Fruit fly (Drosophila melanogaster) whole organism, embryonic: ENCODE data around the gene CG15382.

Experiments used
- Aef1 ChIP-seq: fragments of 200-800 bp; sonication (Bioruptor generic); IDR thresholded peaks from 3 replicates; pipeline ENCODE4 v1.3.6; 2022; ENCODE audit warnings: missing biosample characterization, missing genetic modification characterization
- B-H1 ChIP-seq: fragments of 200-800 bp; sonication (Bioruptor generic); IDR thresholded peaks from 3 replicates; pipeline ENCODE4 v1.3.6; 2022; ENCODE audit warnings: missing biosample characterization, missing genetic modification characterization
- B-H2 ChIP-seq: fragments of 200-800 bp; sonication (Bioruptor generic); optimal IDR thresholded peaks from 2 replicates; lab custom pipeline; 2018; ENCODE audit warnings: missing biosample characterization, mild to moderate bottlenecking, missing genetic modification characterization
- CG10147 ChIP-seq: fragments of 200-800 bp; sonication (Bioruptor generic); optimal IDR thresholded peaks from 2 replicates; lab custom pipeline; 2019; ENCODE audit warnings: missing biosample characterization, mild to moderate bottlenecking, missing genetic modification characterization, moderate library complexity
- CG11398 ChIP-seq: fragments of 200-800 bp; sonication (Bioruptor generic); optimal IDR thresholded peaks from 2 replicates; lab custom pipeline; 2016; ENCODE audit warnings: missing biosample characterization, missing genetic modification characterization
- CG11696 ChIP-seq: fragments of 200-800 bp; sonication (Bioruptor generic); IDR thresholded peaks from 2 replicates; pipeline ENCODE4 v1.3.6; 2022; ENCODE audit warnings: missing biosample characterization, missing genetic modification characterization
- CG12744 ChIP-seq: fragments of 200-800 bp; sonication (Bioruptor generic); optimal IDR thresholded peaks from 2 replicates; lab custom pipeline; 2016; ENCODE audit warnings: missing biosample characterization, missing genetic modification characterization
- CG12769 ChIP-seq: fragments of 200-800 bp; sonication (Bioruptor generic); optimal IDR thresholded peaks from 2 replicates; lab custom pipeline; 2019; ENCODE audit warnings: missing biosample characterization, mild to moderate bottlenecking, missing genetic modification characterization, moderate library complexity
- CG1602 ChIP-seq: fragments of 200-800 bp; sonication (Bioruptor generic); optimal IDR thresholded peaks from 3 replicates; lab custom pipeline; 2016; ENCODE audit warnings: missing biosample characterization, missing genetic modification characterization
- CG1603 ChIP-seq: fragments of 200-800 bp; sonication (Bioruptor generic); optimal IDR thresholded peaks from 2 replicates; lab custom pipeline; 2019; ENCODE audit warnings: missing biosample characterization, mild to moderate bottlenecking, missing genetic modification characterization, moderate library complexity
- CG16815 ChIP-seq: fragments of 200-800 bp; sonication (Bioruptor generic); optimal IDR thresholded peaks from 3 replicates; lab custom pipeline; 2017; ENCODE audit warnings: missing biosample characterization, mild to moderate bottlenecking, missing genetic modification characterization
- CG17568 ChIP-seq: fragments of 200-800 bp; sonication (Bioruptor generic); optimal IDR thresholded peaks from 2 replicates; lab custom pipeline; 2018; ENCODE audit warnings: missing biosample characterization, mild to moderate bottlenecking, missing genetic modification characterization, moderate library complexity
- CG18262 ChIP-seq: fragments of 200-800 bp; optimal IDR thresholded peaks from 3 replicates; lab custom pipeline; 2019; ENCODE audit warnings: missing biosample characterization, mild to moderate bottlenecking, missing genetic modification characterization, moderate library complexity
- CG2202 ChIP-seq: fragments of 200-800 bp; sonication (Bioruptor generic); optimal IDR thresholded peaks from 2 replicates; lab custom pipeline; 2018; ENCODE audit warnings: missing biosample characterization, mild to moderate bottlenecking, missing genetic modification characterization
- CG32772 ChIP-seq: fragments of 200-800 bp; sonication (Bioruptor generic); IDR thresholded peaks from 2 replicates; pipeline ENCODE4 v1.3.6; 2022; ENCODE audit warnings: missing biosample characterization, missing genetic modification characterization
- CG3281 ChIP-seq: fragments of 200-800 bp; sonication (Bioruptor generic); optimal IDR thresholded peaks from 3 replicates; lab custom pipeline; 2017; ENCODE audit warnings: missing biosample characterization, mild to moderate bottlenecking, missing genetic modification characterization
- CG34422 ChIP-seq: fragments of 200-800 bp; sonication (Bioruptor generic); IDR thresholded peaks from 3 replicates; pipeline ENCODE4 v1.3.6; 2022; ENCODE audit warnings: missing biosample characterization, missing genetic modification characterization
- CG42726 ChIP-seq: fragments of 200-800 bp; sonication (Bioruptor generic); IDR thresholded peaks from 2 replicates; pipeline ENCODE4 v1.3.6; 2022; ENCODE audit warnings: missing biosample characterization, missing genetic modification characterization; ENCODE audit not compliant: partially characterized antibody
- CG4328 ChIP-seq: fragments of 200-800 bp; sonication (Bioruptor generic); optimal IDR thresholded peaks from 3 replicates; lab custom pipeline; 2017; ENCODE audit warnings: missing biosample characterization, missing genetic modification reagents, missing genetic modification characterization
- CG4854 ChIP-seq: fragments of 200-800 bp; sonication (Bioruptor generic); optimal IDR thresholded peaks from 2 replicates; lab custom pipeline; 2016; ENCODE audit warnings: missing biosample characterization, missing genetic modification characterization, inconsistent platforms
- CG6272 ChIP-seq: fragments of 200-800 bp; sonication (Bioruptor generic); IDR thresholded peaks from 2 replicates; pipeline ENCODE4 v1.3.6; 2022; ENCODE audit warnings: missing biosample characterization, missing genetic modification characterization
- CG7271 ChIP-seq: fragments of 200-800 bp; sonication (Bioruptor generic); optimal IDR thresholded peaks from 2 replicates; lab custom pipeline; 2018; ENCODE audit warnings: missing biosample characterization, mild to moderate bottlenecking, missing genetic modification characterization, moderate library complexity
- CG7556 ChIP-seq: fragments of 200-800 bp; sonication (Bioruptor generic); optimal IDR thresholded peaks from 2 replicates; lab custom pipeline; 2017; ENCODE audit warnings: missing biosample characterization, mild to moderate bottlenecking, missing genetic modification characterization
- CG8359 ChIP-seq: fragments of 200-800 bp; sonication (Bioruptor generic); optimal IDR thresholded peaks from 2 replicates; lab custom pipeline; 2017; ENCODE audit warnings: missing biosample characterization, mild to moderate bottlenecking, missing genetic modification characterization, borderline replicate concordance
- CG9797 ChIP-seq: fragments of 200-800 bp; sonication (Bioruptor generic); optimal IDR thresholded peaks from 3 replicates; lab custom pipeline; 2018; ENCODE audit warnings: missing biosample characterization, mild to moderate bottlenecking, missing genetic modification characterization
- CTCF ChIP-seq: fragments of 200-800 bp; sonication (Bioruptor generic); optimal IDR thresholded peaks from 2 replicates; lab custom pipeline; 2017; ENCODE audit warnings: missing biosample characterization, mild to moderate bottlenecking, missing genetic modification characterization, moderate library complexity
- Ets65A ChIP-seq: fragments of 200-800 bp; sonication (Bioruptor generic); peaks from one replicate; lab custom pipeline; 2016; ENCODE audit warnings: missing biosample characterization, missing genetic modification characterization
- Fer3 ChIP-seq: fragments of 200-800 bp; sonication (Bioruptor generic); optimal IDR thresholded peaks from 2 replicates; lab custom pipeline; 2018; ENCODE audit warnings: missing biosample characterization, mild to moderate bottlenecking, missing genetic modification characterization, moderate library complexity
- Hey ChIP-seq: fragments of 200-800 bp; sonication (Bioruptor generic); optimal IDR thresholded peaks from 3 replicates; lab custom pipeline; 2018; ENCODE audit warnings: missing biosample characterization, mild to moderate bottlenecking, missing genetic modification characterization
- Hr3 ChIP-seq: fragments of 200-800 bp; sonication (Bioruptor generic); optimal IDR thresholded peaks from 3 replicates; lab custom pipeline; 2016; ENCODE audit warnings: missing biosample characterization, missing genetic modification characterization
- Optix ChIP-seq: fragments of 200-800 bp; sonication (Bioruptor generic); IDR thresholded peaks from 3 replicates; pipeline ENCODE4 v1.3.6; 2022; ENCODE audit warnings: missing biosample characterization, missing genetic modification characterization
- PHDP ChIP-seq: fragments of 200-800 bp; sonication (Bioruptor generic); optimal IDR thresholded peaks from 3 replicates; lab custom pipeline; 2018; ENCODE audit warnings: missing biosample characterization, mild to moderate bottlenecking, missing genetic modification characterization, moderate library complexity
- Six4 ChIP-seq: fragments of 200-800 bp; sonication (Bioruptor generic); optimal IDR thresholded peaks from 2 replicates; lab custom pipeline; 2016; ENCODE audit warnings: missing biosample characterization, missing genetic modification characterization
- Xrp1 ChIP-seq: fragments of 200-800 bp; sonication (Bioruptor generic); IDR thresholded peaks from 2 replicates; pipeline ENCODE4 v1.3.6; 2022; ENCODE audit warnings: missing biosample characterization, missing genetic modification characterization
- bigmax ChIP-seq: fragments of 200-800 bp; sonication (Bioruptor generic); optimal IDR thresholded peaks from 2 replicates; lab custom pipeline; 2018; ENCODE audit warnings: missing biosample characterization, mild to moderate bottlenecking, missing genetic modification characterization
- cato ChIP-seq: fragments of 200-800 bp; sonication (Bioruptor generic); optimal IDR thresholded peaks from 2 replicates; lab custom pipeline; 2016; ENCODE audit warnings: missing biosample characterization, missing genetic modification characterization, borderline replicate concordance
- chinmo ChIP-seq: fragments of 200-800 bp; sonication (Bioruptor generic); IDR thresholded peaks from 4 replicates; pipeline ENCODE4 v1.3.6; 2022; ENCODE audit warnings: missing biosample characterization, missing genetic modification characterization; ENCODE audit not compliant: partially characterized antibody
- esg ChIP-seq: fragments of 200-800 bp; sonication (Bioruptor generic); conservative IDR thresholded peaks from 2 replicates; pipeline ENCODE4 v1.3.6; 2022; ENCODE audit warnings: missing biosample characterization, missing genetic modification characterization
- ham ChIP-seq: fragments of 200-800 bp; sonication (Bioruptor generic); IDR thresholded peaks from 2 replicates; pipeline ENCODE4 v1.3.6; 2022; ENCODE audit warnings: missing biosample characterization, missing genetic modification characterization
- klu ChIP-seq: fragments of 200-800 bp; sonication (Bioruptor generic); IDR thresholded peaks from 2 replicates; pipeline ENCODE4 v1.3.6; 2022; ENCODE audit warnings: missing biosample characterization, missing genetic modification characterization
- nerfin-1 ChIP-seq: fragments of 200-800 bp; sonication (Bioruptor generic); optimal IDR thresholded peaks from 3 replicates; lab custom pipeline; 2019; ENCODE audit warnings: missing biosample characterization, mild to moderate bottlenecking, missing genetic modification characterization, moderate library complexity
- pho ChIP-seq: fragments of 200-800 bp; sonication (Bioruptor generic); optimal IDR thresholded peaks from 2 replicates; lab custom pipeline; 2016; ENCODE audit warnings: missing biosample characterization, missing genetic modification characterization
- pita ChIP-seq: fragments of 200-800 bp; sonication (Bioruptor generic); optimal IDR thresholded peaks from 2 replicates; lab custom pipeline; 2017; ENCODE audit warnings: missing biosample characterization, mild to moderate bottlenecking, missing genetic modification characterization
- prd ChIP-seq, 3 experiments: fragments of >200 bp in 2 of 3; fragments of 200-800 bp in 1 of 3; sonication (Bioruptor generic) in 1 of 3; optimal IDR thresholded peaks in 2 of 3; IDR thresholded peaks in 1 of 3; 2 replicates in 2 of 3; 3 replicates in 1 of 3; pipeline versions ENCODE4 v1.3.6 to Lab custom; 2017 to 2022; ENCODE audit warnings: missing biosample characterization in 1 of 3, missing genetic modification characterization in 1 of 3
- sisA ChIP-seq: fragments of 200-800 bp; sonication (Bioruptor generic); IDR thresholded peaks from 2 replicates; pipeline ENCODE4 v1.3.6; 2022; ENCODE audit warnings: missing biosample characterization, missing genetic modification characterization
- sob ChIP-seq: fragments of 200-800 bp; sonication (Bioruptor generic); IDR thresholded peaks from 2 replicates; pipeline ENCODE4 v1.3.6; 2022; ENCODE audit warnings: missing biosample characterization, missing genetic modification characterization
- sr ChIP-seq: fragments of 200-800 bp; sonication (Bioruptor generic); IDR thresholded peaks from 3 replicates; pipeline ENCODE4 v1.3.6; 2022; ENCODE audit warnings: missing biosample characterization, missing genetic modification characterization
- tap ChIP-seq: fragments of 200-800 bp; optimal IDR thresholded peaks from 3 replicates; lab custom pipeline; 2019; ENCODE audit warnings: missing biosample characterization, mild to moderate bottlenecking, missing genetic modification characterization, moderate library complexity
- tgo ChIP-seq: fragments of 200-800 bp; sonication (Bioruptor generic); IDR thresholded peaks from 3 replicates; pipeline ENCODE4 v1.3.6; 2022; ENCODE audit warnings: missing biosample characterization, missing genetic modification characterization
- usp ChIP-seq: fragments of >200 bp; optimal IDR thresholded peaks from 2 replicates; lab custom pipeline; 2017; ENCODE audit warnings: missing biosample characterization, missing genetic modification characterization
- zen2 ChIP-seq: fragments of 200-800 bp; sonication (Bioruptor generic); IDR thresholded peaks from 3 replicates; pipeline ENCODE4 v1.3.6; 2022; ENCODE audit warnings: missing biosample characterization, missing genetic modification characterization; ENCODE audit not compliant: partially characterized antibody

CG15382 gene

DNA sequence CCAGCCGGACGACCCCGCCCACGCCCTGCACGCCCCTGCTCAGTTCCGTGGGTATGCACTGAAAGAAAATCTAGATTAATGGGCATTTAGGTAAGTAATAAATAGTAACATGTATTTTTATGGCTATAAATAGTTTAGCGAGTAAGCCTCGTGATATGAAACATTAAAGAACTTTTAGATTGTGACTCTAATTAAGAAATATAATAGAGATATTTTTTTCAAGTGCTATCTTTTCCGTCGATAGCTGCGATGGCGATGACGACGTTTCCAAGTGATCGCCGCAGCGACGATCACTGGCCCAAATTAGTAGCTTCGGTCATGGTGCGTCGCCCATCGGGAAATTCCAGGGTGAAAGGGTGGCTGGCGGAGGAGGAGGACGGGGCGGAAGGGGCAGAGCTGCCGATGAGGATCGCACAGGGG is 24.6 kb downstream of the CG15382 start (continued):
- peak; percentile 57 for TF ChIP-seq pho
- TF ChIP-seq bigmax (GFP tag; lab: Kevin White, UChicago): no peak
- TF ChIP-seq CG3281: peak; percentile 81
- TF ChIP-seq nerfin-1: peak; percentile 90
- TF ChIP-seq tap (tag; lab: Kevin White, UChicago): peak; percentile 95
- TF ChIP-seq CG16815 (GFP tag; lab: Kevin White, UChicago): peak; percentile 78
- TF ChIP-seq Aef1 (GFP tag; lab: Robert Waterston, UW): peak; percentile 80
- TF ChIP-seq pita (GFP tag; lab: Kevin White, UChicago): no peak
- TF ChIP-seq CG9797 (GFP tag; lab: Kevin White, UChicago): peak; percentile 29
- peak; percentile 90 for TF ChIP-seq tgo
- TF ChIP-seq B-H2 (GFP tag; lab: Kevin White, UChicago): no peak
- peak; percentile 82 for TF ChIP-seq CG2202
- TF ChIP-seq Hr3: peak; percentile 83
- TF ChIP-seq CG7271 (tag; lab: Kevin White, UChicago): peak; percentile 71
- peak; percentile 87 for TF ChIP-seq sob (GFP tag; lab: Robert Waterston, UW)
- peak; percentile 93 for TF ChIP-seq CG18262 (tag; lab: Kevin White, UChicago)
- TF ChIP-seq CG1602 (GFP tag; lab: Kevin White, UChicago): peak; percentile 85
- TF ChIP-seq CG32772 (GFP tag; lab: Robert Waterston, UW): peak; percentile 90
- peak; percentile 87 for TF ChIP-seq sr (GFP tag; lab: Robert Waterston, UW)
- no peak for TF ChIP-seq usp (GFP tag; lab: Kevin White, UChicago)
- TF ChIP-seq CG6272 (GFP tag; lab: Robert Waterston, UW): peak; percentile 80
- TF ChIP-seq CG4328 (GFP tag; lab: Kevin White, UChicago): peak; percentile 55
- TF ChIP-seq cato (GFP tag; lab: Kevin White, UChicago): peak; percentile 80
- TF ChIP-seq zen2 (GFP tag; lab: Robert Waterston, UW): no peak
- peak; percentile 72 for TF ChIP-seq CG10147 (GFP tag; lab: Kevin White, UChicago)
- TF ChIP-seq esg (GFP tag; lab: Robert Waterston, UW): peak; percentile 89
- TF ChIP-seq CG12769 (tag; lab: Kevin White, UChicago): peak; percentile 89
- TF ChIP-seq CG1603: peak; percentile 91
- peak; percentile 94 for TF ChIP-seq Xrp1 (GFP tag; lab: Robert Waterston, UW)
- peak; percentile 59 for TF ChIP-seq CTCF (GFP tag; lab: Kevin White, UChicago)
- TF ChIP-seq Hey (tag; lab: Kevin White, UChicago): no peak
- TF ChIP-seq CG11696 (GFP tag; lab: Robert Waterston, UW): peak; percentile 85
- TF ChIP-seq CG4854: peak; percentile 80
- peak; percentile 72 for TF ChIP-seq CG11398
- TF ChIP-seq Fer3 (tag; lab: Kevin White, UChicago): peak; percentile 88
- peak; percentile 93 for TF ChIP-seq PHDP
- peak; percentile 92 for TF ChIP-seq sisA (GFP tag; lab: Robert Waterston, UW)
- peak; percentile 92 for TF ChIP-seq Six4 (GFP tag; lab: Kevin White, UChicago)
- peak; percentile 98 for TF ChIP-seq Ets65A (GFP tag; lab: Kevin White, UChicago)
- peak; percentile 81 for TF ChIP-seq CG17568 (GFP tag; lab: Kevin White, UChicago)
- TF ChIP-seq ham (GFP tag; lab: Robert Waterston, UW): peak; percentile 60; the same call in 1 of the 2 replicates
- no peak for TF ChIP-seq CG42726
- TF ChIP-seq prd (optimal IDR thresholded peaks at IDR 0.05; lab: Kevin White, UChicago): no peak
- TF ChIP-seq prd (GFP tag; IDR thresholded peaks at IDR 0.05; lab: Robert Waterston, UW): peak; percentile 93
- peak; percentile 56; the same call in 2 of the 3 replicates for TF ChIP-seq Optix (GFP tag; lab: Robert Waterston, UW)
- peak; percentile 88 for TF ChIP-seq CG34422 (GFP tag; lab: Robert Waterston, UW)
- peak; percentile 73 for TF ChIP-seq CG12744 (GFP tag; lab: Kevin White, UChicago)
- TF ChIP-seq klu: peak; percentile 64
- TF ChIP-seq CG7556: peak; percentile 85
- TF ChIP-seq chinmo: peak; percentile 51; the same call in 1 of the 4 replicates
- TF ChIP-seq CG8359 (GFP tag; lab: Kevin White, UChicago): peak; percentile 76
- peak; percentile 85 for TF ChIP-seq B-H1
